Worm (Caenorhabditis elegans) whole organism, L3 larva: Measurements from ENCODE around the gene ttr-2.

Source experiments
- R02D3.7 ChIP-seq: fragments of 150-350 bp; optimal IDR thresholded peaks from 2 replicates; lab custom pipeline; 2014; ENCODE audit warnings: missing biosample characterization, missing genetic modification characterization
- ceh-28 ChIP-seq: fragments of 150-350 bp; optimal IDR thresholded peaks from 2 replicates; lab custom pipeline; 2014; ENCODE audit warnings: missing biosample characterization, missing genetic modification reagents, missing genetic modification characterization
- nhr-12 ChIP-seq: fragments of 150-350 bp; optimal IDR thresholded peaks from 2 replicates; lab custom pipeline; 2014; ENCODE audit warnings: missing biosample characterization, missing genetic modification characterization
- nhr-23 ChIP-seq: fragments of 150-350 bp; optimal IDR thresholded peaks from 2 replicates; lab custom pipeline; 2014; ENCODE audit warnings: missing biosample characterization, missing genetic modification reagents, missing genetic modification characterization
- nhr-237 ChIP-seq: fragments of 150-350 bp; optimal IDR thresholded peaks from 2 replicates; lab custom pipeline; 2014; ENCODE audit warnings: missing biosample characterization, missing genetic modification characterization
- nhr-76 ChIP-seq: fragments of 150-350 bp; sonication (generic microtip); optimal IDR thresholded peaks from 5 replicates; lab custom pipeline; 2014; ENCODE audit warnings: missing biosample characterization, missing genetic modification characterization
- pha-4 ChIP-seq: fragments of 150-350 bp; optimal IDR thresholded peaks from 2 replicates; lab custom pipeline; 2014; ENCODE audit warnings: missing biosample characterization, missing genetic modification reagents, missing genetic modification characterization
- ztf-4 ChIP-seq: fragments of 150-350 bp; optimal IDR thresholded peaks from 2 replicates; lab custom pipeline; 2014; ENCODE audit warnings: missing biosample characterization, missing genetic modification characterization

ce11 chrIII:9892855-9893254, 34.7 kb upstream of the ttr-2 start, which contains the start of gene mam-7:
- no peak for TF ChIP-seq ztf-4 (tag; lab: Kevin White, UChicago)
- TF ChIP-seq nhr-237, result no peak
- TF ChIP-seq ceh-28 (tag; lab: Kevin White, UChicago), result no peak
- no peak for TF ChIP-seq R02D3.7
- no peak for TF ChIP-seq nhr-23 (tag; lab: Kevin White, UChicago)
- no peak for TF ChIP-seq pha-4 (tag; lab: Kevin White, UChicago)
- TF ChIP-seq nhr-76 (tag; lab: Kevin White, UChicago), result no peak
- TF ChIP-seq nhr-12, result no peak
